Fruit fly (Drosophila melanogaster) whole organism, pupa: Measurements from ENCODE around the gene CG5071.

Experiments
- CG10348 ChIP-seq: fragments of 200-800 bp; sonication (Bioruptor generic); IDR thresholded peaks from 2 replicates; pipeline ENCODE4 v1.3.6; 2022; ENCODE audit warnings: missing biosample characterization, missing genetic modification characterization
- CG12605 ChIP-seq: fragments of 200-800 bp; sonication (Bioruptor generic); IDR thresholded peaks from 2 replicates; pipeline ENCODE4 v1.3.6; 2022; ENCODE audit warnings: missing biosample characterization, missing genetic modification characterization
- CG13204 ChIP-seq: fragments of 200-800 bp; sonication (Bioruptor generic); optimal IDR thresholded peaks from 2 replicates; lab custom pipeline; 2018; ENCODE audit warnings: missing biosample characterization, mild to moderate bottlenecking, missing genetic modification characterization, moderate library complexity
- CG14655 ChIP-seq: fragments of 200-800 bp; sonication (Bioruptor generic); optimal IDR thresholded peaks from 3 replicates; lab custom pipeline; 2017; ENCODE audit warnings: mild to moderate bottlenecking, missing biosample characterization, missing genetic modification reagents, missing genetic modification characterization
- CG15710 ChIP-seq: fragments of 200-800 bp; sonication (Bioruptor generic); optimal IDR thresholded peaks from 2 replicates; lab custom pipeline; 2018; ENCODE audit warnings: missing biosample characterization, mild to moderate bottlenecking, missing genetic modification characterization, moderate library complexity
- CG17806 ChIP-seq: fragments of 200-800 bp; sonication (Bioruptor generic); optimal IDR thresholded peaks from 2 replicates; lab custom pipeline; 2018; ENCODE audit warnings: missing biosample characterization, mild to moderate bottlenecking, missing genetic modification characterization, moderate library complexity
- CG32121 ChIP-seq: fragments of 200-800 bp; sonication (Bioruptor generic); IDR thresholded peaks from 2 replicates; pipeline ENCODE4 v1.3.6; 2022; ENCODE audit warnings: missing biosample characterization, missing genetic modification characterization
- CG34367 ChIP-seq: fragments of 200-800 bp; sonication (Bioruptor generic); optimal IDR thresholded peaks from 2 replicates; lab custom pipeline; 2018; ENCODE audit warnings: missing biosample characterization, mild to moderate bottlenecking, missing genetic modification characterization
- CG4496 ChIP-seq: fragments of 200-800 bp; sonication (Bioruptor generic); IDR thresholded peaks from 3 replicates; pipeline ENCODE4 v1.3.6; 2022; ENCODE audit warnings: missing biosample characterization, missing genetic modification characterization
- CG8159 ChIP-seq: fragments of 200-800 bp; sonication (Bioruptor generic); optimal IDR thresholded peaks from 3 replicates; lab custom pipeline; 2018; ENCODE audit warnings: missing biosample characterization, mild to moderate bottlenecking, missing genetic modification characterization, moderate library complexity
- CG8301 ChIP-seq: fragments of 200-800 bp; sonication (Bioruptor generic); optimal IDR thresholded peaks from 2 replicates; lab custom pipeline; 2018; ENCODE audit warnings: missing biosample characterization, mild to moderate bottlenecking, missing genetic modification characterization
- CG9948 ChIP-seq: fragments of 200-800 bp; sonication (Bioruptor generic); optimal IDR thresholded peaks from 2 replicates; lab custom pipeline; 2018; ENCODE audit warnings: missing biosample characterization, mild to moderate bottlenecking, missing genetic modification characterization, moderate library complexity
- D1 ChIP-seq: fragments of 200-800 bp; sonication (Bioruptor generic); optimal IDR thresholded peaks from 2 replicates; lab custom pipeline; 2018; ENCODE audit warnings: missing biosample characterization, mild to moderate bottlenecking, missing genetic modification characterization, moderate library complexity
- EcR ChIP-seq: fragments of 200-800 bp; sonication (Bioruptor generic); optimal IDR thresholded peaks from 3 replicates; lab custom pipeline; 2019; ENCODE audit warnings: missing biosample characterization, missing genetic modification characterization, mild to moderate bottlenecking, moderate library complexity, missing genetic modification reagents
- Ets98B ChIP-seq: fragments of 200-800 bp; sonication (Bioruptor generic); IDR thresholded peaks from 2 replicates; pipeline ENCODE4 v1.3.6; 2022; ENCODE audit warnings: missing biosample characterization, missing genetic modification characterization
- Pif1A ChIP-seq: fragments of 200-800 bp; sonication (Bioruptor generic); optimal IDR thresholded peaks from 3 replicates; lab custom pipeline; 2016; ENCODE audit warnings: missing biosample characterization, missing genetic modification characterization
- Pif1B ChIP-seq: fragments of 200-800 bp; sonication (Bioruptor generic); optimal IDR thresholded peaks from 3 replicates; lab custom pipeline; 2016; ENCODE audit warnings: missing biosample characterization, missing genetic modification characterization
- Snoo ChIP-seq: fragments of 200-800 bp; sonication (Bioruptor generic); optimal IDR thresholded peaks from 3 replicates; lab custom pipeline; 2017; ENCODE audit warnings: missing biosample characterization, mild to moderate bottlenecking, missing genetic modification characterization, inconsistent platforms
- fd96Ca ChIP-seq: fragments of 200-800 bp; sonication (Bioruptor generic); IDR thresholded peaks from 3 replicates; pipeline ENCODE4 v1.3.6; 2022; ENCODE audit warnings: missing biosample characterization, missing genetic modification characterization
- gl ChIP-seq: fragments of 200-800 bp; sonication (Bioruptor generic); optimal IDR thresholded peaks from 2 replicates; lab custom pipeline; 2018; ENCODE audit warnings: missing biosample characterization, mild to moderate bottlenecking, missing genetic modification characterization
- rn ChIP-seq: fragments of 200-800 bp; sonication (Bioruptor generic); IDR thresholded peaks from 2 replicates; pipeline ENCODE4 v1.3.6; 2022; ENCODE audit warnings: missing biosample characterization, missing genetic modification characterization

The CG5071 gene

DNA sequence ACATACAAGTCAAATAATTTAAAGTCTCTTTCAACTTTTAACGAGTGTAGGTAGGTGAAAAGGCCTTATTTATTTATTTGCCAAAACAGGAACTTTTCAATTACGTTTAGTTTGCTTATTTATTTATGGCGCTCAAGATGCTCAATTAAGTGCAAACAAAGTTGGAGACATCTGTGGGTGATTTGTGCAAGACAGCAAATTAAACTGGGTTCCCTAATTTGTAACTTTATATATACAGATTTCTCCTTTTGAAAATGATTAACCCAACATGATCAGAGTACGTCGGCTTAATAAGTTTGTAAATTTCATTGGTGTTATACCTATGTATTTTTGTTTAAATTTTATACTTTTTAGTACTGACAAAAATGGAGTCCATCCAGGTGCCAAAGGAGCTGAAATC lies at the start of gene CG5071:
Gene CG5071, plus strand, starts transcription at position 301 of the 400 bp plus-strand sequence.
- TF ChIP-seq Pif1B (GFP tag; lab: Kevin White, UChicago) (no peak), gl (tag; lab: Kevin White, UChicago) (no peak), CG10348 (GFP tag; lab: Robert Waterston, UW) (no peak), CG12605 (no peak), CG9948 (tag; lab: Kevin White, UChicago) (no peak), CG4496 (GFP tag; lab: Robert Waterston, UW) (no peak), fd96Ca (GFP tag; lab: Robert Waterston, UW) (no peak), CG32121 (GFP tag; lab: Robert Waterston, UW) (no peak), CG17806 (no peak), CG8301 (no peak), Ets98B (no peak)

DNA sequence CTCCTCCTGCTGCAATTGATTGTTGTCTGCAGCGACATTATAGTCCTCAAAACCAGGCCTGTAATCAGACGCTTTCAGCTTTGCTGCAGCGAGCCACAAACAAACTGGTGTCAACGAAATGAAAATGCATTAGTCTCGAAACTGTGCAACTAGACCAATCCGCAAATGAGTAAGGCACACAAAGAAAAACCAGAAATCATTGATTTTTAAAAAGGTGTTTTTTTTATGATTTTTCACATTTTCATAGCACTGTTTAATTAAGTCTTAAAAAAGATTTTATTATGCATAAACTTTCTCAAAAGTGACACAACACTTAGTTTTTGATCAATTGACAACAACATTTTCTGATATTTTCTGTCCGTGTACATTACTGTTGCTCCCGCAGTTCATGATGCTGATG lies 35.1 kb upstream of the CG5071 start, which contains the start of gene CG4582:
Gene CG4582, minus strand, starts transcription at position 101 of the 400 bp plus-strand sequence.
- TF ChIP-seq CG32121 (GFP tag; lab: Robert Waterston, UW), result no peak
- TF ChIP-seq CG15710 (tag; lab: Kevin White, UChicago), result no peak
- TF ChIP-seq Ets98B, result no peak
- TF ChIP-seq Pif1A, result no peak
- TF ChIP-seq CG14655, result no peak
- TF ChIP-seq CG9948 (tag; lab: Kevin White, UChicago), result no peak
- no peak for TF ChIP-seq CG8301
- no peak for TF ChIP-seq CG17806
- TF ChIP-seq D1 (tag; lab: Kevin White, UChicago), result no peak
- TF ChIP-seq CG8159 (tag; lab: Kevin White, UChicago), result no peak
- no peak for TF ChIP-seq CG10348 (GFP tag; lab: Robert Waterston, UW)
- no peak for TF ChIP-seq Pif1B (GFP tag; lab: Kevin White, UChicago)
- no peak for TF ChIP-seq CG34367 (tag; lab: Kevin White, UChicago)
- TF ChIP-seq Snoo (tag; lab: Kevin White, UChicago), result no peak
- TF ChIP-seq, all 21 proteins: peak for 0

DNA sequence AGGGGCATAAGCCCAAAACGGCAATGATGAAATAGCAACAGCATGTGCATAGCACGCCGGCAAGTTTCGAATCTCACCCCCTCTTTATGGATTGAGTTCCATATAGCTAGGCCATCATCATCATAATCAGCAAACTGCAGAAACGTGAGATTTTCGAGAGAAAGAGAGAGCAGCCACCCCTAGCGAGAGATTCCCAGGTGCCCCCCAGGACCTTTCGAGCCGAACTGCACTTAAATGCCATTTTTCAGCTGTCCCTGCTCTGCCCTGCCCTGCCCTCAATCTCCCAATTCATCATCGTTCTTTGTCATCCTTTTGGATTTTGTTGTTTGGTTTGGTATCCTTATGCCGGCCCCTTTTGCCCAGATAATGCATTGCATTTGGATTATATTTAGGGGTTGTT lies 30.5 kb upstream of the CG5071 start:
- TF ChIP-seq CG8301 (no peak), CG34367 (tag; lab: Kevin White, UChicago) (no peak), Pif1B (GFP tag; lab: Kevin White, UChicago) (no peak), CG15710 (tag; lab: Kevin White, UChicago) (no peak), Snoo (tag; lab: Kevin White, UChicago) (no peak), CG12605 (no peak), EcR (no peak), fd96Ca (GFP tag; lab: Robert Waterston, UW) (no peak)

DNA sequence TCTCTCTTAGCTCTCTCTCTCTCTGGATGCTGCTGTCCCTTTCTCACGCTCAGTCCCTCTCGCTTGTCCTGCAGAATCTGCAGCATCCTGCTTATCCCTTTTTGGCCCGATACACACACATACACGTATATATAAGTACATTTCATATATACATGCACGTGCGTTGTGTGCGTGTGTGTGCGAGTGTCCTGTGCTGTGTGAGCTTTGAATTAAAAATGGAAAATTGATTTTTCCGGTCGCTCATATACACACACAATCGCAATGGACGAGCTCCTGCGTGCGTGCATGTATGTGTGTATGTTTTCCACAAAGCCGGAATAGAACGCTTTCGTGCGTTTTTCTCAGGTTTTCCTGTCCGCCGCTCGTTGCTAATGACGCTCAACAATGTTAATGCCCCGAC lies 29.7 kb upstream of the CG5071 start:
- no peak for TF ChIP-seq rn
- TF ChIP-seq D1 (tag; lab: Kevin White, UChicago), result no peak
- TF ChIP-seq EcR, result no peak
- no peak for TF ChIP-seq Pif1B (GFP tag; lab: Kevin White, UChicago)
- no peak for TF ChIP-seq gl (tag; lab: Kevin White, UChicago)
- no peak for TF ChIP-seq fd96Ca (GFP tag; lab: Robert Waterston, UW)
- TF ChIP-seq CG9948 (tag; lab: Kevin White, UChicago), result no peak
- no peak for TF ChIP-seq CG10348 (GFP tag; lab: Robert Waterston, UW)
- no peak for TF ChIP-seq CG17806
- no peak for TF ChIP-seq CG4496 (GFP tag; lab: Robert Waterston, UW)
- no peak for TF ChIP-seq CG12605
- TF ChIP-seq Pif1A, result no peak
- TF ChIP-seq CG32121 (GFP tag; lab: Robert Waterston, UW), result no peak
- TF ChIP-seq CG14655, result no peak
- no peak for TF ChIP-seq CG8301
- no peak for TF ChIP-seq CG34367 (tag; lab: Kevin White, UChicago)
- no peak for TF ChIP-seq Ets98B
- TF ChIP-seq CG8159 (tag; lab: Kevin White, UChicago), result no peak
- TF ChIP-seq CG15710 (tag; lab: Kevin White, UChicago), result no peak

DNA sequence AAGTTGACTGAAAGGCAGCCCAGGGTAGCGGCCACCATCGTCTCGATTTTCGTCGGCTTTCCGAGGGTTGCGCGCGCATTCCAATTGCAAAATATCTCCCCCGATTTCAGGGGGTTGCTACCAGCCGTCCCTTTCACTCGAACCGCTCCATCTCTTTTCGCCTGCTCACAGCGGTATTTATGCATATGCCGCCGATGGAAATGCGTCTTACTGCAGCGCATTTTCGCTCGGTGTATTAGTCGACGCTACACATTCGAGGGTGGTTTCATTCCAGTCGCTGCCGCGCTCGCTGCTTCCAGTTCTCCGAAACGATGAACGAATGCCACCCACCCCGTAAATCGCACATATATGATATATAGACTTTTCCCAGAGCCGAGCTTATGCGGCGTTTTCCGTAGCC lies 29.0 kb upstream of the CG5071 start:
- TF ChIP-seq CG12605, result no peak
- no peak for TF ChIP-seq CG34367 (tag; lab: Kevin White, UChicago)
- TF ChIP-seq gl (tag; lab: Kevin White, UChicago), result no peak
- no peak for TF ChIP-seq CG9948 (tag; lab: Kevin White, UChicago)
- TF ChIP-seq D1 (tag; lab: Kevin White, UChicago), result no peak
- TF ChIP-seq CG13204 (GFP tag; lab: Kevin White, UChicago), result no peak
- TF ChIP-seq CG8159 (tag; lab: Kevin White, UChicago), result no peak
- TF ChIP-seq CG17806, result no peak

DNA sequence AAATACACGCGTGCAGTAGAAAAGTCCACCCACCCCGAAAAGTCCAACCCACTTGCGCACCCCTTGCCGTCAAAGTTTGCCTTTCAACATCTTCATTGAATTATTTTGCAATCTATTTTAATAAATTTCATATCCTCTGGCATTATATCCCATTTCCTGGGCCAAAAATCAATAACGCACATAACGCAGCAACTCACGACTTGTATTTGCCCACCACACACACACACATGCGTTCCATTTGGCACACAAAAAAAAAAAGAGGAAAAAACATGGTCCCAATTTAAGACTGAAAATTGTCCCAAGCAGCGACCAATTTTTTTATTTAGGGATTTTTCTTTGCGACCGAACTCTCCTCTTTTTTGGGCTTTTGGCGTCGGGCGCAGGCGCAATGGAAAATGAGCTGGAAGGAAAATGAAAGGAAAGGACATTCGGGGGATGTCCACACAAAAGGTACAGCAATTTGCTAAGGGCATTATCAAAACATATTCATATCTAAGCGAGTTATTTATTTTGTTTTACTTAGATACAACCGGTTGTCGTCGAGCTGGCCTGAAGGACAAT lies 27.3 kb upstream of the CG5071 start:
- no peak for TF ChIP-seq Pif1B (GFP tag; lab: Kevin White, UChicago)
- no peak for TF ChIP-seq CG34367 (tag; lab: Kevin White, UChicago)
- no peak for TF ChIP-seq CG12605
- no peak for TF ChIP-seq CG15710 (tag; lab: Kevin White, UChicago)
- no peak for TF ChIP-seq CG10348 (GFP tag; lab: Robert Waterston, UW)

DNA sequence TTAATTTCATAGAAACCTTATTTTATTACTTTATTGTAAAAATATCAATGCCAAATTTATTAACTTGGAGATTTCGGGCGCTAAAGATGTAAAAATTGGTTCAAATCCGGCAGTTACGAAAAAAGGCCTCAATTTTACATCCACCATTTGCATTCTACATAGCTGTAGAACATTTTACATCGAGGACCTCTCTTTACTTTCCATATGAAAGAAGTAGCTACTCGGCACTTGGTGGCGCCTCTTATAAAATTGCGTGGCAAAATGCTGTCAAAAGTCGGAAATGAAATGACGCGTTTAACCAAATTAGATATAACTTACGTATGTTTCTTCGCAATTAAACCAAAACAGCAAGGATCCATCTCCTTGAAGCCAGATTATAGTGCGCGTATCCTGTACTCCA lies 26.7 kb upstream of the CG5071 start:
- TF ChIP-seq fd96Ca (GFP tag; lab: Robert Waterston, UW) (no peak), CG12605 (no peak), Ets98B (no peak), EcR (no peak), Pif1A (no peak), CG4496 (GFP tag; lab: Robert Waterston, UW) (no peak), CG17806 (no peak), gl (tag; lab: Kevin White, UChicago) (no peak)
